Fruit fly (Drosophila melanogaster) whole organism: ENCODE data around the gene gish.

Source experiments
- Dll ChIP-seq: fragments of >200 bp; optimal IDR thresholded peaks from 2 replicates; lab custom pipeline; 2017
- EcR ChIP-seq, 2 experiments: fragments of >200 bp; optimal IDR thresholded peaks; 2 replicates each; lab custom pipeline; 2017; ENCODE audit warnings: missing biosample characterization in 2 of 2, missing genetic modification characterization in 2 of 2, missing genetic modification reagents in 2 of 2
- pan ChIP-seq: fragments of >200 bp; optimal IDR thresholded peaks from 2 replicates; lab custom pipeline; 2017
- psq ChIP-seq: fragments of >200 bp; optimal IDR thresholded peaks from 2 replicates; lab custom pipeline; 2017
- usp ChIP-seq: fragments of >200 bp; optimal IDR thresholded peaks from 2 replicates; lab custom pipeline; 2017; ENCODE audit warnings: missing biosample characterization, missing genetic modification characterization, mixed read lengths

DNA sequence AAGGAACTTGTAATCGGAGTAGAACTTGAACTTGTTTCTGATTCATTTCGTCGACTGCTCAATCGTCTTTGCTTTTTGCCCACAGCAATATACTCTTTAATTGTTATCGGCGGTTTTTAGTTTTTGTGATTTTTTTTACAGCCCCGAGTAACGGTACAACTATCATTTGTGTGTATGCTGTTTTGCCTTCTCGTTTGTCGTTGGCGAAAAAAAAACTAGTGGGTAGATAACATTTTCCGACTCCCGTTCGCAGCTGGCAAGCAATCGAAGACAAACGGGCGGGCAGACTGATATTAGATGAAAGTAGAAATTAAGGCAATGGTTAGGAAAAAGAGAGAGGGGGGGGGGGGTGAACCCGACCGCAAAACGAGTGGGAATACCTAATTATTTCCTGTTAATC, 15.6 kb downstream of the gish start:
- TF ChIP-seq Dll: no peak
- TF ChIP-seq pan (lab: Kevin White, UChicago): no peak
- no peak for TF ChIP-seq usp
- TF ChIP-seq EcR (GFP tag; optimal IDR thresholded peaks at IDR 0.05; lab: Kevin White, UChicago): no peak
- TF ChIP-seq psq (lab: Kevin White, UChicago): no peak
